Fruit fly (Drosophila melanogaster) whole organism, prepupa: ENCODE measurements around the gene CG31528.
A peak's percentile ranks its signal among the peaks of the same experiment; 100 is the strongest.

ENCODE experiments used
- Blimp-1 ChIP-seq: fragments of 200-800 bp; sonication (Bioruptor generic); optimal IDR thresholded peaks from 3 replicates; lab custom pipeline; 2017; ENCODE audit warnings: missing biosample characterization, missing genetic modification characterization, mild to moderate bottlenecking, moderate library complexity, missing genetic modification reagents
- CG10631 ChIP-seq: fragments of 200-800 bp; sonication (Bioruptor generic); optimal IDR thresholded peaks from 2 replicates; lab custom pipeline; 2016; ENCODE audit warnings: missing biosample characterization, missing genetic modification characterization
- CG11294 ChIP-seq: fragments of 200-800 bp; sonication (Bioruptor generic); IDR thresholded peaks from 2 replicates; pipeline ENCODE4 v1.3.6; 2022; ENCODE audit warnings: missing biosample characterization, missing genetic modification characterization
- CG11762 ChIP-seq: fragments of 200-800 bp; sonication (Bioruptor generic); optimal IDR thresholded peaks from 3 replicates; lab custom pipeline; 2016; ENCODE audit warnings: missing biosample characterization, missing genetic modification characterization; ENCODE audit not compliant: insufficient read depth
- CG11902 ChIP-seq: fragments of 200-800 bp; sonication (Bioruptor generic); optimal IDR thresholded peaks from 3 replicates; lab custom pipeline; 2016; ENCODE audit warnings: missing biosample characterization, missing genetic modification characterization
- CG15336 ChIP-seq: fragments of 200-800 bp; sonication (Bioruptor generic); IDR thresholded peaks from 2 replicates; pipeline ENCODE4 v1.3.6; 2022; ENCODE audit warnings: missing biosample characterization, missing genetic modification characterization
- CG1621 ChIP-seq: fragments of 200-800 bp; sonication (Bioruptor generic); optimal IDR thresholded peaks from 3 replicates; lab custom pipeline; 2018; ENCODE audit warnings: missing biosample characterization, mild to moderate bottlenecking, missing genetic modification characterization
- CG16779 ChIP-seq: fragments of 200-800 bp; sonication (Bioruptor generic); optimal IDR thresholded peaks from 3 replicates; lab custom pipeline; 2017; ENCODE audit warnings: missing biosample characterization, mild to moderate bottlenecking, missing genetic modification characterization
- CG3032 ChIP-seq: fragments of 200-800 bp; optimal IDR thresholded peaks from 2 replicates; lab custom pipeline; 2019; ENCODE audit warnings: missing biosample characterization, mild to moderate bottlenecking, missing genetic modification characterization, moderate library complexity
- CG31627 ChIP-seq: fragments of 200-800 bp; sonication (Bioruptor generic); optimal IDR thresholded peaks from 3 replicates; lab custom pipeline; 2016; ENCODE audit warnings: missing biosample characterization, missing genetic modification characterization
- CG32006 ChIP-seq: fragments of 200-800 bp; sonication (Bioruptor generic); optimal IDR thresholded peaks from 3 replicates; lab custom pipeline; 2017; ENCODE audit warnings: missing biosample characterization, mild to moderate bottlenecking, missing genetic modification characterization
- CG34406 ChIP-seq: fragments of 200-800 bp; sonication (Bioruptor generic); optimal IDR thresholded peaks from 3 replicates; lab custom pipeline; 2016; ENCODE audit warnings: missing biosample characterization, missing genetic modification characterization
- CG3919 ChIP-seq: fragments of 200-800 bp; sonication (Bioruptor generic); optimal IDR thresholded peaks from 3 replicates; lab custom pipeline; 2016; ENCODE audit warnings: missing biosample characterization, missing genetic modification characterization
- CG6163 ChIP-seq: fragments of 200-800 bp; sonication (Bioruptor generic); IDR thresholded peaks from 3 replicates; pipeline ENCODE4 v1.3.6; 2022; ENCODE audit warnings: missing biosample characterization, missing genetic modification characterization
- CG6276 ChIP-seq: fragments of 200-800 bp; sonication (Bioruptor generic); optimal IDR thresholded peaks from 2 replicates; lab custom pipeline; 2017; ENCODE audit warnings: missing biosample characterization, mild to moderate bottlenecking, missing genetic modification characterization
- CG6808 ChIP-seq: fragments of 200-800 bp; sonication (Bioruptor generic); optimal IDR thresholded peaks from 3 replicates; lab custom pipeline; 2017; ENCODE audit warnings: missing biosample characterization, missing genetic modification characterization, mild to moderate bottlenecking, moderate library complexity, missing genetic modification reagents
- CG6854 ChIP-seq: fragments of 200-800 bp; sonication (Bioruptor generic); optimal IDR thresholded peaks from 2 replicates; lab custom pipeline; 2017; ENCODE audit warnings: missing biosample characterization, mild to moderate bottlenecking, missing genetic modification characterization
- CG8119 ChIP-seq: fragments of 200-800 bp; sonication (Bioruptor generic); IDR thresholded peaks from 3 replicates; pipeline ENCODE4 v1.3.6; 2022; ENCODE audit warnings: missing biosample characterization, missing genetic modification characterization
- CG8319 ChIP-seq: fragments of 200-800 bp; sonication (Bioruptor generic); optimal IDR thresholded peaks from 3 replicates; lab custom pipeline; 2016; ENCODE audit warnings: missing biosample characterization, missing genetic modification characterization
- CG9139 ChIP-seq: fragments of 200-800 bp; sonication (Bioruptor generic); optimal IDR thresholded peaks from 3 replicates; lab custom pipeline; 2017; ENCODE audit warnings: missing biosample characterization, mild to moderate bottlenecking, missing genetic modification characterization
- Eip75B ChIP-seq: fragments of 200-800 bp; sonication (Bioruptor generic); optimal IDR thresholded peaks from 3 replicates; lab custom pipeline; 2016; ENCODE audit warnings: missing biosample characterization, missing genetic modification characterization
- Eip78C ChIP-seq: fragments of 200-800 bp; sonication (Bioruptor generic); peaks from one replicate; lab custom pipeline; 2016; ENCODE audit warnings: missing biosample characterization, missing genetic modification characterization
- Eip93F ChIP-seq: fragments of 200-800 bp; sonication (Bioruptor generic); optimal IDR thresholded peaks from 2 replicates; lab custom pipeline; 2016; ENCODE audit warnings: missing biosample characterization, mild to moderate bottlenecking, missing genetic modification characterization
- Ets96B ChIP-seq: fragments of 200-800 bp; optimal IDR thresholded peaks from 2 replicates; lab custom pipeline; 2019; ENCODE audit warnings: missing biosample characterization, mild to moderate bottlenecking, missing genetic modification characterization, moderate library complexity
- Gug ChIP-seq: fragments of 200-800 bp; sonication (Bioruptor generic); IDR thresholded peaks from 2 replicates; pipeline ENCODE4 v1.3.6; 2022; ENCODE audit warnings: missing biosample characterization, missing genetic modification characterization
- Hr39 ChIP-seq: fragments of 200-800 bp; sonication (Bioruptor generic); optimal IDR thresholded peaks from 2 replicates; lab custom pipeline; 2016; ENCODE audit warnings: missing biosample characterization, missing genetic modification characterization
- Lpt ChIP-seq: fragments of 200-800 bp; sonication (Bioruptor generic); optimal IDR thresholded peaks from 3 replicates; lab custom pipeline; 2016; ENCODE audit warnings: missing biosample characterization, missing genetic modification characterization
- Met ChIP-seq: fragments of 200-800 bp; sonication (Bioruptor generic); optimal IDR thresholded peaks from 3 replicates; lab custom pipeline; 2016; ENCODE audit warnings: missing biosample characterization, missing genetic modification characterization
- Smox ChIP-seq: fragments of 200-800 bp; sonication (Bioruptor generic); optimal IDR thresholded peaks from 3 replicates; lab custom pipeline; 2016; ENCODE audit warnings: missing biosample characterization, missing genetic modification characterization
- Sox102F ChIP-seq: fragments of 200-800 bp; sonication (Bioruptor generic); optimal IDR thresholded peaks from 2 replicates; lab custom pipeline; 2016; ENCODE audit warnings: missing biosample characterization, mild to moderate bottlenecking, missing genetic modification characterization
- Sox15 ChIP-seq: fragments of 200-800 bp; sonication (Bioruptor generic); optimal IDR thresholded peaks from 3 replicates; lab custom pipeline; 2016; ENCODE audit warnings: missing biosample characterization, missing genetic modification characterization
- achi ChIP-seq: fragments of 200-800 bp; sonication (Bioruptor generic); optimal IDR thresholded peaks from 3 replicates; lab custom pipeline; 2016; ENCODE audit warnings: missing biosample characterization, missing genetic modification characterization
- acj6 ChIP-seq: fragments of 200-800 bp; sonication (Bioruptor generic); optimal IDR thresholded peaks from 3 replicates; lab custom pipeline; 2016; ENCODE audit warnings: missing biosample characterization, missing genetic modification characterization
- dac ChIP-seq: fragments of 200-800 bp; sonication (Bioruptor generic); optimal IDR thresholded peaks from 2 replicates; lab custom pipeline; 2017; ENCODE audit warnings: missing biosample characterization, mild to moderate bottlenecking, missing genetic modification characterization
- eg ChIP-seq: fragments of 200-800 bp; sonication (Bioruptor generic); IDR thresholded peaks from 3 replicates; pipeline ENCODE4 v1.3.6; 2022; ENCODE audit warnings: missing biosample characterization, missing genetic modification characterization
- esn ChIP-seq: fragments of 200-800 bp; sonication (Bioruptor generic); optimal IDR thresholded peaks from 2 replicates; lab custom pipeline; 2016; ENCODE audit warnings: missing biosample characterization, mild to moderate bottlenecking, missing genetic modification characterization, moderate library complexity
- fd59A ChIP-seq: fragments of 200-800 bp; sonication (Bioruptor generic); optimal IDR thresholded peaks from 2 replicates; lab custom pipeline; 2017; ENCODE audit warnings: missing biosample characterization, mild to moderate bottlenecking, missing genetic modification characterization, missing genetic modification reagents
- fd85E ChIP-seq: fragments of 200-800 bp; sonication (Bioruptor generic); optimal IDR thresholded peaks from 3 replicates; lab custom pipeline; 2016; ENCODE audit warnings: missing biosample characterization, missing genetic modification characterization
- fkh ChIP-seq: fragments of 200-800 bp; sonication (Bioruptor generic); optimal IDR thresholded peaks from 3 replicates; lab custom pipeline; 2017; ENCODE audit warnings: missing biosample characterization, mild to moderate bottlenecking, missing genetic modification characterization, moderate library complexity
- lz ChIP-seq: fragments of 200-800 bp; sonication (Bioruptor generic); optimal IDR thresholded peaks from 3 replicates; lab custom pipeline; 2016; ENCODE audit warnings: missing biosample characterization, missing genetic modification characterization
- net ChIP-seq: fragments of 200-800 bp; sonication (Bioruptor generic); optimal IDR thresholded peaks from 3 replicates; lab custom pipeline; 2016; ENCODE audit warnings: missing biosample characterization, missing genetic modification characterization
- pdm3 ChIP-seq: fragments of 200-800 bp; sonication (Bioruptor generic); optimal IDR thresholded peaks from 3 replicates; lab custom pipeline; 2016; ENCODE audit warnings: missing biosample characterization, missing genetic modification characterization
- salr ChIP-seq, 2 experiments: fragments of 200-800 bp; sonication (Bioruptor generic); optimal IDR thresholded peaks; 3 replicates each; lab custom pipeline; 2016 to 2018; ENCODE audit warnings: missing biosample characterization in 2 of 2, missing genetic modification characterization in 2 of 2, mild to moderate bottlenecking in 1 of 2
- svp ChIP-seq: fragments of 200-800 bp; sonication (Bioruptor generic); peaks from one replicate; lab custom pipeline; 2016; ENCODE audit warnings: missing biosample characterization, missing genetic modification characterization
- topi ChIP-seq: fragments of 200-800 bp; sonication (Bioruptor generic); optimal IDR thresholded peaks from 3 replicates; lab custom pipeline; 2016; ENCODE audit warnings: missing biosample characterization, missing genetic modification characterization
- vri ChIP-seq: fragments of 200-800 bp; sonication (Bioruptor generic); optimal IDR thresholded peaks from 3 replicates; lab custom pipeline; 2016; ENCODE audit warnings: missing biosample characterization, mild to moderate bottlenecking, missing genetic modification characterization

CG31528 gene

dm6 chr3R:4387490-4387889, 28.7 kb upstream of the CG31528 start, which contains the start of gene tub (continued):
- TF ChIP-seq Lpt (GFP tag; lab: Kevin White, UChicago) = no peak
- TF ChIP-seq Sox102F (GFP tag; lab: Kevin White, UChicago) = no peak
- no peak for TF ChIP-seq CG34406 (GFP tag; lab: Kevin White, UChicago)
- no peak for TF ChIP-seq CG10631 (GFP tag; lab: Kevin White, UChicago)
- TF ChIP-seq eg (GFP tag; lab: Robert Waterston, UW) = no peak; the same call in 2 of the 3 replicates
- TF ChIP-seq CG6163 = peak; percentile 62
- no peak for TF ChIP-seq vri (GFP tag; lab: Kevin White, UChicago)
- TF ChIP-seq Smox = no peak
- TF ChIP-seq CG31627 = peak; percentile 26
- TF ChIP-seq CG11294 (GFP tag; lab: Robert Waterston, UW) = no peak
- peak; percentile 7 for TF ChIP-seq Hr39 (GFP tag; lab: Kevin White, UChicago)
- TF ChIP-seq Eip78C (GFP tag; lab: Kevin White, UChicago) = peak; percentile 63
- TF ChIP-seq Met = no peak
- TF ChIP-seq topi = peak; percentile 10
- no peak for TF ChIP-seq CG15336 (GFP tag; lab: Robert Waterston, UW)
- no peak for TF ChIP-seq CG3919 (GFP tag; lab: Kevin White, UChicago)
- TF ChIP-seq CG16779 (tag; lab: Kevin White, UChicago) = no peak
- TF ChIP-seq acj6 = peak; percentile 25
- TF ChIP-seq Eip93F (GFP tag; lab: Kevin White, UChicago) = no peak
- peak; percentile 22 for TF ChIP-seq dac (GFP tag; lab: Kevin White, UChicago)
- TF ChIP-seq CG8119 (GFP tag; lab: Robert Waterston, UW) = no peak
- TF ChIP-seq fd85E (GFP tag; lab: Kevin White, UChicago) = no peak
- TF ChIP-seq achi (GFP tag; lab: Kevin White, UChicago) = no peak
- no peak for TF ChIP-seq net (GFP tag; lab: Kevin White, UChicago)
- peak; percentile 25 for TF ChIP-seq CG3032 (tag; lab: Kevin White, UChicago)
- TF ChIP-seq Gug (GFP tag; lab: Robert Waterston, UW) = no peak
- no peak for TF ChIP-seq salr (GFP tag; optimal IDR thresholded peaks at IDR 0.05; lab: Kevin White, UChicago)
- no peak for TF ChIP-seq CG8319
- no peak for TF ChIP-seq Sox15 (GFP tag; lab: Kevin White, UChicago)
- peak; percentile 47 for TF ChIP-seq lz (GFP tag; lab: Kevin White, UChicago)
- no peak for TF ChIP-seq Blimp-1 (GFP tag; lab: Kevin White, UChicago)
- peak; percentile 84 for TF ChIP-seq svp
- TF ChIP-seq Ets96B = no peak
- no peak for TF ChIP-seq pdm3 (GFP tag; lab: Kevin White, UChicago)
- no peak for TF ChIP-seq CG32006 (GFP tag; lab: Kevin White, UChicago)
- peak; percentile 45 for TF ChIP-seq CG1621 (tag; lab: Kevin White, UChicago)
- TF ChIP-seq CG6276 (GFP tag; lab: Kevin White, UChicago) = no peak

- TF ChIP-seq CG6808 (GFP tag; lab: Kevin White, UChicago) = no peak
- TF ChIP-seq esn (GFP tag; lab: Kevin White, UChicago) = peak; percentile 17
- no peak for TF ChIP-seq Ets96B
- TF ChIP-seq Sox102F (GFP tag; lab: Kevin White, UChicago) = no peak
- TF ChIP-seq Eip78C (GFP tag; lab: Kevin White, UChicago) = peak; percentile 37
- peak; percentile 12 for TF ChIP-seq CG6854 (GFP tag; lab: Kevin White, UChicago)
- TF ChIP-seq CG8119 (GFP tag; lab: Robert Waterston, UW) = 0 out of 3 replicates have a peak, but pooled peaks have one; percentile 22
- TF ChIP-seq, all 60 proteins: peak for 4
These were observed 26.1 kb upstream of the CG31528 start, which contains the start of gene CG14646 for dm6 chr3R:4390133-4390532. TSS of gene CG14646 (plus strand) at chr3R:4390366.

- TF ChIP-seq fkh (GFP tag; lab: Kevin White, UChicago) (no peak), salr (GFP tag; optimal IDR thresholded peaks at IDR 0.05; lab: Kevin White, UChicago) (no peak), CG6276 (GFP tag; lab: Kevin White, UChicago) (no peak), CG8319 (no peak), pdm3 (GFP tag; lab: Kevin White, UChicago) (no peak), CG9139 (no peak), CG6854 (GFP tag; lab: Kevin White, UChicago) (peak; percentile 47), Eip78C (GFP tag; lab: Kevin White, UChicago) (no peak), vri (GFP tag; lab: Kevin White, UChicago) (peak; percentile 71), CG31627 (no peak), Eip93F (GFP tag; lab: Kevin White, UChicago) (no peak), fd59A (GFP tag; lab: Kevin White, UChicago) (no peak), Gug (GFP tag; lab: Robert Waterston, UW) (no peak), CG3032 (tag; lab: Kevin White, UChicago) (no peak), lz (GFP tag; lab: Kevin White, UChicago) (no peak), topi (no peak), CG11762 (no peak), Eip75B (GFP tag; lab: Kevin White, UChicago) (no peak), esn (GFP tag; lab: Kevin White, UChicago) (no peak), Sox15 (GFP tag; lab: Kevin White, UChicago) (no peak), net (GFP tag; lab: Kevin White, UChicago) (no peak), Smox (no peak), CG11902 (GFP tag; lab: Kevin White, UChicago) (no peak), achi (GFP tag; lab: Kevin White, UChicago) (peak; percentile 6)
These were observed 22.1 kb upstream of the CG31528 start, which contains the start of gene CG34112 for dm6 chr3R:4394117-4394516. TSS of gene CG34112 (minus strand) at chr3R:4394259.
